Fruit fly (Drosophila melanogaster) whole organism, embryonic: ENCODE results near the gene CG10068.

ENCODE experiments used
- CG10321 ChIP-seq: fragments of 200-800 bp; sonication (Bioruptor generic); IDR thresholded peaks from 2 replicates; pipeline ENCODE4 v1.3.6; 2022; ENCODE audit warnings: missing biosample characterization, missing genetic modification characterization
- CG11085 ChIP-seq: fragments of 200-800 bp; sonication (Bioruptor generic); IDR thresholded peaks from 2 replicates; pipeline ENCODE4 v1.3.6; 2022; ENCODE audit warnings: missing biosample characterization, missing genetic modification characterization
- CG11247 ChIP-seq: fragments of 200-800 bp; sonication (Bioruptor generic); IDR thresholded peaks from 2 replicates; pipeline ENCODE4 v1.3.6; 2022; ENCODE audit warnings: missing biosample characterization, missing genetic modification characterization
- CG11504 ChIP-seq: fragments of 200-800 bp; sonication (Bioruptor generic); optimal IDR thresholded peaks from 3 replicates; lab custom pipeline; 2019; ENCODE audit warnings: missing biosample characterization, mild to moderate bottlenecking, missing genetic modification characterization, moderate library complexity
- CG12391 ChIP-seq: fragments of 200-800 bp; sonication (Bioruptor generic); optimal IDR thresholded peaks from 3 replicates; lab custom pipeline; 2018; ENCODE audit warnings: missing biosample characterization, mild to moderate bottlenecking, missing genetic modification characterization, moderate library complexity
- CG12769 ChIP-seq: fragments of 200-800 bp; sonication (Bioruptor generic); optimal IDR thresholded peaks from 2 replicates; lab custom pipeline; 2019; ENCODE audit warnings: missing biosample characterization, mild to moderate bottlenecking, missing genetic modification characterization, moderate library complexity
- CG13624 ChIP-seq: fragments of 200-800 bp; sonication (Bioruptor generic); optimal IDR thresholded peaks from 2 replicates; lab custom pipeline; 2016; ENCODE audit warnings: missing biosample characterization, missing genetic modification characterization
- CG17359 ChIP-seq: fragments of 200-800 bp; sonication (Bioruptor generic); optimal IDR thresholded peaks from 3 replicates; lab custom pipeline; 2018; ENCODE audit warnings: missing biosample characterization, mild to moderate bottlenecking, missing genetic modification characterization, moderate library complexity
- CG3838 ChIP-seq: fragments of 200-800 bp; sonication (Bioruptor generic); optimal IDR thresholded peaks from 3 replicates; lab custom pipeline; 2016; ENCODE audit warnings: missing biosample characterization, missing genetic modification characterization
- CG3847 ChIP-seq: fragments of 200-800 bp; sonication (Bioruptor generic); IDR thresholded peaks from 2 replicates; pipeline ENCODE4 v1.3.6; 2022; ENCODE audit warnings: missing biosample characterization, missing genetic modification characterization
- CG42726 ChIP-seq: fragments of 200-800 bp; sonication (Bioruptor generic); IDR thresholded peaks from 2 replicates; pipeline ENCODE4 v1.3.6; 2022; ENCODE audit warnings: missing biosample characterization, missing genetic modification characterization; ENCODE audit not compliant: partially characterized antibody
- CG4730 ChIP-seq: fragments of 200-800 bp; sonication (Bioruptor generic); IDR thresholded peaks from 2 replicates; pipeline ENCODE4 v1.3.6; 2022; ENCODE audit warnings: missing biosample characterization, missing genetic modification characterization
- CG6272 ChIP-seq: fragments of 200-800 bp; sonication (Bioruptor generic); IDR thresholded peaks from 2 replicates; pipeline ENCODE4 v1.3.6; 2022; ENCODE audit warnings: missing biosample characterization, missing genetic modification characterization
- CG7372 ChIP-seq: fragments of 200-800 bp; sonication (Bioruptor generic); IDR thresholded peaks from 2 replicates; pipeline ENCODE4 v1.3.6; 2022; ENCODE audit warnings: missing biosample characterization, missing genetic modification characterization
- CG8924 ChIP-seq: fragments of 200-800 bp; optimal IDR thresholded peaks from 3 replicates; lab custom pipeline; 2019; ENCODE audit warnings: missing biosample characterization, mild to moderate bottlenecking, missing genetic modification characterization, moderate library complexity
- CG9215 ChIP-seq: fragments of 200-800 bp; sonication (Bioruptor generic); IDR thresholded peaks from 2 replicates; pipeline ENCODE4 v1.3.6; 2022; ENCODE audit warnings: missing biosample characterization, missing genetic modification characterization
- Chrac-16 ChIP-seq: fragments of 200-800 bp; sonication (Bioruptor generic); optimal IDR thresholded peaks from 3 replicates; lab custom pipeline; 2016; ENCODE audit warnings: missing biosample characterization, missing genetic modification characterization
- D ChIP-seq, 2 experiments: fragments of 200-800 bp in 1 of 2; fragments of >200 bp in 1 of 2; sonication (Bioruptor generic) in 1 of 2; optimal IDR thresholded peaks; 2 replicates in 1 of 2; 3 replicates in 1 of 2; lab custom pipeline; 2017; ENCODE audit warnings: mild to moderate bottlenecking in 1 of 2, missing biosample characterization in 1 of 2, missing genetic modification characterization in 1 of 2, missing genetic modification reagents in 1 of 2
- D19B ChIP-seq: fragments of 200-800 bp; sonication (Bioruptor generic); optimal IDR thresholded peaks from 2 replicates; lab custom pipeline; 2017; ENCODE audit warnings: missing biosample characterization, mild to moderate bottlenecking, missing genetic modification characterization
- Gsc ChIP-seq: fragments of 200-800 bp; sonication (Bioruptor generic); IDR thresholded peaks from 2 replicates; pipeline ENCODE4 v1.3.6; 2022; ENCODE audit warnings: missing biosample characterization, missing genetic modification characterization
- HmgD ChIP-seq: fragments of 200-800 bp; sonication (Bioruptor generic); optimal IDR thresholded peaks from 3 replicates; lab custom pipeline; 2016; ENCODE audit warnings: missing biosample characterization, missing genetic modification characterization
- Med ChIP-seq: fragments of 200-800 bp; sonication (Bioruptor generic); peaks from one replicate; lab custom pipeline; 2016; ENCODE audit warnings: missing biosample characterization, missing genetic modification characterization, mild to moderate bottlenecking, inconsistent platforms, moderate library complexity
- NC2α ChIP-seq: fragments of 200-800 bp; sonication (Bioruptor generic); optimal IDR thresholded peaks from 2 replicates; lab custom pipeline; 2016; ENCODE audit warnings: missing biosample characterization, missing genetic modification characterization
- NFAT ChIP-seq: fragments of 200-800 bp; sonication (Bioruptor generic); IDR thresholded peaks from 2 replicates; pipeline ENCODE4 v1.3.6; 2022; ENCODE audit warnings: missing biosample characterization, missing genetic modification characterization
- Oli ChIP-seq: fragments of 200-800 bp; sonication (Bioruptor generic); optimal IDR thresholded peaks from 2 replicates; lab custom pipeline; 2018; ENCODE audit warnings: missing biosample characterization, mild to moderate bottlenecking, missing genetic modification characterization, moderate library complexity
- Ptx1 ChIP-seq: fragments of 200-800 bp; sonication (Bioruptor generic); IDR thresholded peaks from 2 replicates; pipeline ENCODE4 v1.3.6; 2022; ENCODE audit warnings: missing biosample characterization, missing genetic modification characterization
- Rx ChIP-seq: fragments of 200-800 bp; sonication (Bioruptor generic); IDR thresholded peaks from 2 replicates; pipeline ENCODE4 v1.3.6; 2022; ENCODE audit warnings: missing biosample characterization, missing genetic modification characterization
- Sin3A ChIP-seq: fragments of >200 bp; optimal IDR thresholded peaks from 2 replicates; lab custom pipeline; 2018
- Sry-β ChIP-seq: fragments of 200-800 bp; sonication (Bioruptor generic); optimal IDR thresholded peaks from 2 replicates; lab custom pipeline; 2018; ENCODE audit warnings: missing biosample characterization, mild to moderate bottlenecking, missing genetic modification characterization, moderate library complexity
- Sry-δ ChIP-seq: fragments of 200-800 bp; sonication (Bioruptor generic); optimal IDR thresholded peaks from 2 replicates; lab custom pipeline; 2016; ENCODE audit warnings: missing biosample characterization, missing genetic modification characterization
- Trl ChIP-seq, 3 experiments: fragments of >200 bp in 2 of 3; fragments of 200-800 bp in 1 of 3; sonication (Bioruptor generic) in 1 of 3; optimal IDR thresholded peaks; 2 replicates in 1 of 3; 3 replicates in 2 of 3; lab custom pipeline; 2016 to 2017; ENCODE audit warnings: missing biosample characterization in 1 of 3, missing genetic modification characterization in 1 of 3
- YL-1 ChIP-seq: fragments of 200-800 bp; sonication (Bioruptor generic); optimal IDR thresholded peaks from 3 replicates; lab custom pipeline; 2017; ENCODE audit warnings: missing biosample characterization, mild to moderate bottlenecking, missing genetic modification characterization
- ap ChIP-seq: fragments of 200-800 bp; sonication (Bioruptor generic); IDR thresholded peaks from 2 replicates; pipeline ENCODE4 v1.3.6; 2022; ENCODE audit warnings: missing biosample characterization, missing genetic modification characterization
- bab2 ChIP-seq: fragments of 200-800 bp; sonication (Bioruptor generic); optimal IDR thresholded peaks from 2 replicates; lab custom pipeline; 2016; ENCODE audit warnings: missing biosample characterization, missing genetic modification characterization
- btn ChIP-seq: fragments of 200-800 bp; sonication (Bioruptor generic); optimal IDR thresholded peaks from 2 replicates; lab custom pipeline; 2016; ENCODE audit warnings: missing biosample characterization, missing genetic modification characterization
- disco-r ChIP-seq: fragments of 200-800 bp; sonication (Bioruptor generic); optimal IDR thresholded peaks from 2 replicates; lab custom pipeline; 2016; ENCODE audit warnings: missing biosample characterization, missing genetic modification characterization
- dpn ChIP-seq, 2 experiments: fragments of 200-800 bp; sonication (Bioruptor generic); optimal IDR thresholded peaks; 3 replicates each; lab custom pipeline; 2016; ENCODE audit warnings: missing biosample characterization in 2 of 2, missing genetic modification characterization in 2 of 2
- lmd ChIP-seq: fragments of 200-800 bp; sonication (Bioruptor generic); IDR thresholded peaks from 2 replicates; pipeline ENCODE4 v1.3.6; 2022; ENCODE audit warnings: missing biosample characterization, missing genetic modification characterization
- maf-S ChIP-seq: fragments of 200-800 bp; sonication (Bioruptor generic); optimal IDR thresholded peaks from 2 replicates; lab custom pipeline; 2016; ENCODE audit warnings: missing biosample characterization, missing genetic modification characterization
- mirr ChIP-seq: fragments of 200-800 bp; sonication (Bioruptor generic); optimal IDR thresholded peaks from 3 replicates; lab custom pipeline; 2018; ENCODE audit warnings: missing biosample characterization, mild to moderate bottlenecking, missing genetic modification characterization
- peb ChIP-seq: fragments of 200-800 bp; sonication (Bioruptor generic); IDR thresholded peaks from 2 replicates; pipeline ENCODE4 v1.3.6; 2022; ENCODE audit warnings: missing biosample characterization, missing genetic modification characterization
- pros ChIP-seq: fragments of 200-800 bp; sonication (Bioruptor generic); optimal IDR thresholded peaks from 3 replicates; lab custom pipeline; 2019; ENCODE audit warnings: missing biosample characterization, mild to moderate bottlenecking, missing genetic modification characterization, moderate library complexity
- sc ChIP-seq, 3 experiments: fragments of >200 bp in 2 of 3; fragments of 200-800 bp in 1 of 3; sonication (Bioruptor generic) in 1 of 3; optimal IDR thresholded peaks; 2 replicates in 2 of 3; 3 replicates in 1 of 3; lab custom pipeline; 2017; ENCODE audit warnings: mild to moderate bottlenecking in 1 of 3, missing biosample characterization in 1 of 3, missing genetic modification characterization in 1 of 3, missing genetic modification reagents in 1 of 3
- shn ChIP-seq: fragments of 200-800 bp; sonication (Bioruptor generic); optimal IDR thresholded peaks from 3 replicates; lab custom pipeline; 2016; ENCODE audit warnings: missing biosample characterization, missing genetic modification characterization
- sima ChIP-seq: fragments of 200-800 bp; sonication (Bioruptor generic); optimal IDR thresholded peaks from 2 replicates; lab custom pipeline; 2016; ENCODE audit warnings: missing biosample characterization, missing genetic modification characterization
- sna ChIP-seq: fragments of 200-800 bp; sonication (Bioruptor generic); IDR thresholded peaks from 2 replicates; pipeline ENCODE4 v1.3.6; 2022; ENCODE audit warnings: missing biosample characterization, missing genetic modification characterization; ENCODE audit not compliant: partially characterized antibody
- stc ChIP-seq: fragments of 200-800 bp; sonication (Bioruptor generic); IDR thresholded peaks from 2 replicates; pipeline ENCODE4 v1.3.6; 2022; ENCODE audit warnings: missing biosample characterization, missing genetic modification characterization
- tll ChIP-seq, 2 experiments: fragments of 200-800 bp in 1 of 2; fragments of >200 bp in 1 of 2; sonication (Bioruptor generic) in 1 of 2; optimal IDR thresholded peaks; 2 replicates each; lab custom pipeline; 2017 to 2019; ENCODE audit warnings: missing biosample characterization in 2 of 2, missing genetic modification characterization in 2 of 2, mild to moderate bottlenecking in 1 of 2, moderate library complexity in 1 of 2
- wek ChIP-seq: fragments of 200-800 bp; sonication (Bioruptor generic); optimal IDR thresholded peaks from 3 replicates; lab custom pipeline; 2018; ENCODE audit warnings: missing biosample characterization, mild to moderate bottlenecking, missing genetic modification characterization, moderate library complexity

CG10068 gene

DNA sequence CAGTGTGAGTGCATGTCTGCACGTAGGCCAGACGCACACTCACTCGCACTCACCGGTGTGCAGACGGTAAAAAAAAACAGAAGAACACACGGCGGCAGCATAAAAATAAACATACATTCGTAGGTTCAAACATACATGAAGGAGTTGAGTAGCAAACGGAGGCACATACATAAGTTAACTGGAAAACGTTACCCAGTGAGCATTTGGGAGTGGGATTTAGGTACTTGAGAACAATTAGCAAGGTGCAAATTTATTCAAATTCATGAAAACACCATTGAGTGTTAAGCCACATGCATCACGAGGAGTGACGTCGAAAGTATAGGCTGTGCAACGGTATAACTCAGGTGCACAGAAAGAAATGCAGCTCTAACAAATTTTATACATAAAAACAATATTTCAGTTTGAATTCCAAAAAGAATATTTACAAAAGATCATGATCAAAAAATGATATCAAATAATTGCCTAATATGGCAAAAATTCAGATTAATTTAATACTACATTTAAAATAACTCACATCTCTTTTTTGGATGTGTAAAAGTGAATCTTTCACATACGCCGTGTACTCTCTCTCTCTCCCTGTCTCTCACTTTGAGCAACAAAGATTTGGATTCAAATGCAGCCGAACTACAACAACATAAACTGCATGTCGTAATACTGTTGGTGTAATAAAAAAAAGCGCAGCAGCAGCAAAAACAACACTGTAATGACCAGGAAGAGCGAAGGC, 19.1 kb downstream of the CG10068 start (continued):
- peak; percentile 91 for TF ChIP-seq Med
- no peak for TF ChIP-seq Gsc
- no peak for TF ChIP-seq CG11085 (GFP tag; lab: Robert Waterston, UW)
- TF ChIP-seq wek (GFP tag; lab: Kevin White, UChicago), result peak; percentile 58
- no peak for TF ChIP-seq CG9215 (GFP tag; lab: Robert Waterston, UW)
- TF ChIP-seq sna (GFP tag; lab: Robert Waterston, UW), result no peak
- TF ChIP-seq CG11247, result no peak
- TF ChIP-seq bab2 (GFP tag; lab: Kevin White, UChicago), result peak; percentile 93
- no peak for TF ChIP-seq lmd
- TF ChIP-seq stc (GFP tag; lab: Robert Waterston, UW), result no peak
- peak; percentile 88 to 94 for TF ChIP-seq dpn (GFP tag; optimal IDR thresholded peaks at IDR 0.05; lab: Kevin White, UChicago)
- no peak for TF ChIP-seq ap (GFP tag; lab: Robert Waterston, UW)
- TF ChIP-seq CG12391 (tag; lab: Kevin White, UChicago), result peak; percentile 99
- peak; percentile 74 for TF ChIP-seq pros (GFP tag; lab: Kevin White, UChicago)
- TF ChIP-seq btn (GFP tag; lab: Kevin White, UChicago), result peak; percentile 91
- TF ChIP-seq CG10321 (GFP tag; lab: Robert Waterston, UW), result no peak
- peak; percentile 97 for TF ChIP-seq Oli
- peak; percentile 64 for TF ChIP-seq disco-r (GFP tag; lab: Kevin White, UChicago)
- no peak for TF ChIP-seq CG3847 (GFP tag; lab: Robert Waterston, UW)
- TF ChIP-seq NC2α, result peak; percentile 88
- TF ChIP-seq sc (optimal IDR thresholded peaks at IDR 0.05; lab: Kevin White, UChicago), result no peak
- peak; percentile 96 for TF ChIP-seq sc (GFP tag; optimal IDR thresholded peaks at IDR 0.05; lab: Kevin White, UChicago)
- peak; percentile 98 for TF ChIP-seq CG17359 (tag; lab: Kevin White, UChicago)
- TF ChIP-seq CG4730 (GFP tag; lab: Robert Waterston, UW), result no peak
- TF ChIP-seq sima (GFP tag; lab: Kevin White, UChicago), result peak; percentile 67
- no peak for TF ChIP-seq CG42726 (GFP tag; lab: Robert Waterston, UW)
- peak; percentile 78 for TF ChIP-seq CG12769
- TF ChIP-seq D (optimal IDR thresholded peaks at IDR 0.05; lab: Kevin White, UChicago), result no peak
- TF ChIP-seq D (GFP tag; optimal IDR thresholded peaks at IDR 0.05; lab: Kevin White, UChicago), result peak; percentile 98
- peak; percentile 77 for TF ChIP-seq YL-1 (GFP tag; lab: Kevin White, UChicago)
- TF ChIP-seq CG13624 (GFP tag; lab: Kevin White, UChicago), result peak; percentile 78
- TF ChIP-seq maf-S (GFP tag; lab: Kevin White, UChicago), result peak; percentile 72
- TF ChIP-seq NFAT (GFP tag; lab: Robert Waterston, UW), result no peak
- no peak for TF ChIP-seq peb (GFP tag; lab: Robert Waterston, UW)
- peak; percentile 98 for TF ChIP-seq CG8924
- peak; percentile 57 for TF ChIP-seq Sry-δ (GFP tag; lab: Kevin White, UChicago)
- TF ChIP-seq tll (GFP tag; optimal IDR thresholded peaks at IDR 0.05; lab: Kevin White, UChicago), result peak in 1 of 2 experiments; percentile 76
- peak; percentile 31 for TF ChIP-seq D19B
- TF ChIP-seq CG6272 (GFP tag; lab: Robert Waterston, UW), result peak; percentile 86
- peak; percentile 77 for TF ChIP-seq shn (GFP tag; lab: Kevin White, UChicago)
- no peak for TF ChIP-seq mirr (GFP tag; lab: Kevin White, UChicago)
- TF ChIP-seq Sry-β (GFP tag; lab: Kevin White, UChicago), result peak; percentile 68
- TF ChIP-seq CG3838 (GFP tag; lab: Kevin White, UChicago), result peak; percentile 86
- TF ChIP-seq CG11504 (tag; lab: Kevin White, UChicago), result peak; percentile 96
- no peak for TF ChIP-seq Rx (GFP tag; lab: Robert Waterston, UW)
- no peak for TF ChIP-seq Ptx1
- TF ChIP-seq HmgD (GFP tag; lab: Kevin White, UChicago), result peak; percentile 33
- TF ChIP-seq CG7372, result no peak
- no peak for TF ChIP-seq Sin3A (lab: Kevin White, UChicago)
- peak; percentile 95 for TF ChIP-seq Chrac-16 (GFP tag; lab: Kevin White, UChicago)
- peak in 1 of 2 experiments; percentile 69 for TF ChIP-seq Trl (optimal IDR thresholded peaks at IDR 0.05; lab: Kevin White, UChicago)
- TF ChIP-seq Trl (GFP tag; optimal IDR thresholded peaks at IDR 0.05; lab: Kevin White, UChicago), result peak; percentile 76
